ENCODE assay signal across 1 fruit fly cellular context in genomic region chr3R:31776583-31777362, dm6.
TF ChIP-seq lines count a peak whose summit lies in the region.

TSS of gene CG2126 (minus strand) at chr3R:31776652.
TSS of gene faf (plus strand) at chr3R:31777020.

TF ChIP-seq in whole organism, embryonic, 481 proteins besides CTCF, POLR2A, EP300 and RAD21 (continued from another document):
- no peak for TF ChIP-seq Vsx1 (GFP tag; optimal IDR thresholded peaks at IDR 0.05; lab: Kevin White, UChicago)
- no peak for TF ChIP-seq lab (GFP tag; optimal IDR thresholded peaks at IDR 0.05; lab: Kevin White, UChicago)
- peak; percentile 60; the same call in 2 of the 3 replicates for TF ChIP-seq jigr1 (GFP tag; IDR thresholded peaks at IDR 0.05; lab: Robert Waterston, UW)
- peak; percentile 31; the same call in 1 of the 2 replicates for TF ChIP-seq gt (GFP tag; IDR thresholded peaks at IDR 0.05; lab: Robert Waterston, UW)
- peak; percentile 75 for TF ChIP-seq az2 (GFP tag; optimal IDR thresholded peaks at IDR 0.05; lab: Kevin White, UChicago)
- peak; percentile 63; the same call in 3 of the 4 replicates for TF ChIP-seq Dll (GFP tag; IDR thresholded peaks at IDR 0.05; lab: Robert Waterston, UW; ENCODE audit: partially characterized antibody)
- no peak for TF ChIP-seq CG1832 (GFP tag; optimal IDR thresholded peaks at IDR 0.05; lab: Kevin White, UChicago)
- peak; percentile 52 for TF ChIP-seq CG4617 (GFP tag; optimal IDR thresholded peaks at IDR 0.05; lab: Kevin White, UChicago; ENCODE audit: borderline replicate concordance)
- TF ChIP-seq zen (tag; optimal IDR thresholded peaks at IDR 0.05; lab: Kevin White, UChicago): peak; percentile 64
- no peak for TF ChIP-seq sqz (GFP tag; optimal IDR thresholded peaks at IDR 0.05; lab: Kevin White, UChicago)
- peak; percentile 59 for TF ChIP-seq CG33557 (GFP tag; optimal IDR thresholded peaks at IDR 0.05; lab: Kevin White, UChicago)
- peak; percentile 75 for TF ChIP-seq Gug (GFP tag; IDR thresholded peaks at IDR 0.05; lab: Robert Waterston, UW)
- TF ChIP-seq CG14860 (GFP tag; IDR thresholded peaks at IDR 0.05; lab: Robert Waterston, UW; ENCODE audit: partially characterized antibody): peak; percentile 33; the same call in 2 of the 3 replicates
- TF ChIP-seq gce (GFP tag; IDR thresholded peaks at IDR 0.05; lab: Robert Waterston, UW): no peak
- no peak for TF ChIP-seq en (GFP tag; optimal IDR thresholded peaks at IDR 0.05; lab: Kevin White, UChicago)
- TF ChIP-seq peb (GFP tag; IDR thresholded peaks at IDR 0.05; lab: Robert Waterston, UW): no peak
- TF ChIP-seq CG17361 (GFP tag; IDR thresholded peaks at IDR 0.05; lab: Robert Waterston, UW): peak; percentile 91
- peak; percentile 35 for TF ChIP-seq odd (GFP tag; optimal IDR thresholded peaks at IDR 0.05; lab: Kevin White, UChicago)
- no peak for TF ChIP-seq pita (GFP tag; optimal IDR thresholded peaks at IDR 0.05; lab: Kevin White, UChicago)
- peak; percentile 88 for TF ChIP-seq CG2678 (tag; optimal IDR thresholded peaks at IDR 0.05; lab: Kevin White, UChicago)
- no peak for TF ChIP-seq CG8478 (optimal IDR thresholded peaks at IDR 0.05; lab: Kevin White, UChicago)
- peak; percentile 74 for TF ChIP-seq Meics (GFP tag; optimal IDR thresholded peaks at IDR 0.05; lab: Kevin White, UChicago)
- TF ChIP-seq CG18476 (GFP tag; optimal IDR thresholded peaks at IDR 0.05; lab: Kevin White, UChicago): peak; percentile 40
- peak; percentile 91 for TF ChIP-seq CG12659 (GFP tag; optimal IDR thresholded peaks at IDR 0.05; lab: Kevin White, UChicago)
- no peak for TF ChIP-seq p53 (GFP tag; optimal IDR thresholded peaks at IDR 0.05; lab: Kevin White, UChicago)
- no peak for TF ChIP-seq Hey (tag; optimal IDR thresholded peaks at IDR 0.05; lab: Kevin White, UChicago)
- TF ChIP-seq Ptx1 (GFP tag; IDR thresholded peaks at IDR 0.05; lab: Robert Waterston, UW): peak; percentile 84
- peak; percentile 44 for TF ChIP-seq CG10431 (GFP tag; optimal IDR thresholded peaks at IDR 0.05; lab: Kevin White, UChicago)
- 0 out of 2 replicates have a peak, but pooled peaks have one; percentile 16 for TF ChIP-seq GATAe (GFP tag; conservative IDR thresholded peaks at IDR 0.05; lab: Robert Waterston, UW)
- TF ChIP-seq bcd (GFP tag; optimal IDR thresholded peaks at IDR 0.05; lab: Kevin White, UChicago): peak; percentile 77
- TF ChIP-seq CG3281 (GFP tag; optimal IDR thresholded peaks at IDR 0.05; lab: Kevin White, UChicago): peak; percentile 77
- peak; percentile 55; the same call in 1 of the 3 replicates for TF ChIP-seq H15 (GFP tag; IDR thresholded peaks at IDR 0.05; lab: Robert Waterston, UW)
- TF ChIP-seq ERR (GFP tag; optimal IDR thresholded peaks at IDR 0.05; lab: Kevin White, UChicago): no peak
- no peak for TF ChIP-seq HmgD (GFP tag; optimal IDR thresholded peaks at IDR 0.05; lab: Kevin White, UChicago)
- no peak for TF ChIP-seq shn (GFP tag; optimal IDR thresholded peaks at IDR 0.05; lab: Kevin White, UChicago)
- peak; percentile 55 for TF ChIP-seq fu2 (GFP tag; optimal IDR thresholded peaks at IDR 0.05; lab: Kevin White, UChicago)
- TF ChIP-seq tx (GFP tag; optimal IDR thresholded peaks at IDR 0.05; lab: Kevin White, UChicago): peak; percentile 16
- TF ChIP-seq CG32772 (GFP tag; IDR thresholded peaks at IDR 0.05; lab: Robert Waterston, UW): peak; percentile 79
- 0 out of 2 replicates have a peak, but pooled peaks have one; percentile 36 for TF ChIP-seq rib (GFP tag; IDR thresholded peaks at IDR 0.05; lab: Robert Waterston, UW)
- no peak for TF ChIP-seq toy (GFP tag; IDR thresholded peaks at IDR 0.05; lab: Robert Waterston, UW)
- peak; percentile 85 for TF ChIP-seq vvl (GFP tag; IDR thresholded peaks at IDR 0.05; lab: Robert Waterston, UW)
- TF ChIP-seq org-1 (GFP tag; optimal IDR thresholded peaks at IDR 0.05; lab: Kevin White, UChicago): peak; percentile 11
- no peak for TF ChIP-seq tll (GFP tag; optimal IDR thresholded peaks at IDR 0.05; lab: Kevin White, UChicago)
- peak; percentile 63; the same call in 1 of the 2 replicates for TF ChIP-seq Oaz (GFP tag; IDR thresholded peaks at IDR 0.05; lab: Robert Waterston, UW)
- TF ChIP-seq CG17328 (GFP tag; IDR thresholded peaks at IDR 0.05; lab: Robert Waterston, UW): peak; percentile 76
- TF ChIP-seq Lpt (GFP tag; optimal IDR thresholded peaks at IDR 0.05; lab: Kevin White, UChicago): no peak
- peak; percentile 52 for TF ChIP-seq bab2 (GFP tag; optimal IDR thresholded peaks at IDR 0.05; lab: Kevin White, UChicago)
- no peak for TF ChIP-seq Mes4 (GFP tag; optimal IDR thresholded peaks at IDR 0.05; lab: Kevin White, UChicago)
TF ChIP-seq in whole organism, embryonic: peak in this region for 354.
